Fruit fly (Drosophila melanogaster) whole organism, wandering third instar larva: Measurements from ENCODE around the gene CG13405.

ENCODE experiments used
- Myc ChIP-seq: fragments of >200 bp; optimal IDR thresholded peaks from 2 replicates; lab custom pipeline; 2017
- OdsH ChIP-seq: fragments of 200-800 bp; sonication (Bioruptor generic); optimal IDR thresholded peaks from 2 replicates; lab custom pipeline; 2016; ENCODE audit warnings: missing biosample characterization, mild to moderate bottlenecking, missing genetic modification characterization
- Sp1 ChIP-seq: fragments of 200-800 bp; sonication (Bioruptor generic); optimal IDR thresholded peaks from 3 replicates; lab custom pipeline; 2019; ENCODE audit warnings: missing biosample characterization, mild to moderate bottlenecking, missing genetic modification characterization, moderate library complexity
- foxo ChIP-seq, 2 experiments: fragments of 200-800 bp; sonication (Bioruptor generic); optimal IDR thresholded peaks; 2 replicates in 1 of 2; 3 replicates in 1 of 2; lab custom pipeline; 2016 to 2017; ENCODE audit warnings: missing biosample characterization in 2 of 2, missing genetic modification characterization in 2 of 2
- tai ChIP-seq: sonication (Bioruptor generic); optimal IDR thresholded peaks from 2 replicates; lab custom pipeline; 2016; ENCODE audit warnings: missing biosample characterization, missing genetic modification characterization

DNA sequence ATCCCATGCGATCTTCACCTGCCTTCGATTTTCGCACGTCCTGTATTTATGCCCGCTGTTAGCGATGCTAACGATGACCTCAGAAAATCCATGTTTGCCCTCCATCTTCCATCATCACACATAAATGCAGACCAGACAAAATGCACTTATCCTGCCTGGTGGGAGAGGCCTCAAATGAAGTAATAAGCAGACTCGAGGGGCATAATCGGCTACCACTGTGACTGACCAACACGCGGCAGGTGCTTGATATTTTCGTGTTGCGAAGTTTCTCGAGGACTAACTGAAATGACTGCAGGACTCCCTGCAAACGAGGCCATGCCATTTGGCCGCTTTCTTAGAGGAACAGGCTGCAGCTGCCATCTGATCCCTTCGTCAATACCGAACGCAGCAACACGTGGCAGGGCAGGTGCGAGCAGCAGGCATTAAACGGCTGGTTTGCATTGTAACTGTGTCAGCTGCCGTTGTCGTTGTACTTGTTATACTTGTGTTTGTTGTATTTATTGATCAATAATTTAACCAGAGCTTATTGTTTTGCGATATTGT lies 27.4 kb downstream of the CG13405 start:
- TF ChIP-seq tai (GFP tag; lab: Kevin White, UChicago) (no peak), Myc (lab: Kevin White, UChicago) (no peak), foxo (GFP tag; optimal IDR thresholded peaks at IDR 0.05; lab: Kevin White, UChicago) (no peak), OdsH (GFP tag; lab: Kevin White, UChicago) (no peak), Sp1 (GFP tag; lab: Kevin White, UChicago) (no peak)
